Fruit fly (Drosophila melanogaster) whole organism, embryonic: ENCODE measurements around the gene Mcad.

Experiments used
- Bdp1 ChIP-seq: fragments of 200-800 bp; sonication (Bioruptor generic); optimal IDR thresholded peaks from 3 replicates; lab custom pipeline; 2016; ENCODE audit warnings: missing biosample characterization, missing genetic modification characterization
- CG10147 ChIP-seq: fragments of 200-800 bp; sonication (Bioruptor generic); optimal IDR thresholded peaks from 2 replicates; lab custom pipeline; 2019; ENCODE audit warnings: missing biosample characterization, mild to moderate bottlenecking, missing genetic modification characterization, moderate library complexity
- CG17186 ChIP-seq: fragments of 200-800 bp; sonication (Bioruptor generic); optimal IDR thresholded peaks from 3 replicates; lab custom pipeline; 2017; ENCODE audit warnings: missing biosample characterization, missing genetic modification reagents, missing genetic modification characterization
- CG2199 ChIP-seq: fragments of 200-800 bp; sonication (Bioruptor generic); IDR thresholded peaks from 3 replicates; pipeline ENCODE4 v1.3.6; 2022; ENCODE audit warnings: missing biosample characterization, missing genetic modification characterization
- Chrac-16 ChIP-seq: fragments of 200-800 bp; sonication (Bioruptor generic); optimal IDR thresholded peaks from 3 replicates; lab custom pipeline; 2016; ENCODE audit warnings: missing biosample characterization, missing genetic modification characterization
- cg ChIP-seq: fragments of 200-800 bp; sonication (Bioruptor generic); optimal IDR thresholded peaks from 3 replicates; lab custom pipeline; 2019; ENCODE audit warnings: missing biosample characterization, mild to moderate bottlenecking, missing genetic modification characterization, moderate library complexity
- pum ChIP-seq: fragments of 200-800 bp; sonication (Bioruptor generic); optimal IDR thresholded peaks from 2 replicates; lab custom pipeline; 2016; ENCODE audit warnings: missing biosample characterization, missing genetic modification characterization
- sens-2 ChIP-seq: fragments of 200-800 bp; sonication (Bioruptor generic); IDR thresholded peaks from 2 replicates; pipeline ENCODE4 v1.3.6; 2022; ENCODE audit warnings: missing biosample characterization, missing genetic modification characterization

- no peak for TF ChIP-seq CG10147 (GFP tag; lab: Kevin White, UChicago)
- no peak for TF ChIP-seq Bdp1
- 0 out of 3 replicates have a peak, but pooled peaks have one; percentile 71 for TF ChIP-seq CG2199 (GFP tag; lab: Robert Waterston, UW)
- peak; percentile 75 for TF ChIP-seq cg (GFP tag; lab: Kevin White, UChicago)
- no peak for TF ChIP-seq sens-2 (GFP tag; lab: Robert Waterston, UW)
- TF ChIP-seq Chrac-16 (GFP tag; lab: Kevin White, UChicago): no peak
- no peak for TF ChIP-seq pum (GFP tag; lab: Kevin White, UChicago)
- TF ChIP-seq CG17186 (GFP tag; lab: Kevin White, UChicago): no peak
Observed at dm6 chr3L:7713378-7713777, 5.8 kb upstream of the Mcad start.
